Worm (Caenorhabditis elegans): ENCODE measurements around the gene T25B9.5.
A peak's percentile ranks its signal among the peaks of the same experiment; 100 is the strongest.

Gene T25B9.5

ce11 chrIV:10714594-10714993 lies 40.0 kb downstream of the T25B9.5 start:
- TF ChIP-seq cnd-1 (tag; optimal IDR thresholded peaks at IDR 0.05) (no peak), flh-1 (GFP tag; optimal IDR thresholded peaks at IDR 0.05) (no peak), pha-4 (tag; optimal IDR thresholded peaks at IDR 0.05) (peak; percentile 7), nhr-2 (tag; optimal IDR thresholded peaks at IDR 0.05) (peak; percentile 29), ceh-83 (GFP tag; optimal IDR thresholded peaks at IDR 0.05) (no peak), lin-32 (GFP tag; optimal IDR thresholded peaks at IDR 0.05) (no peak)

ce11 chrIV:10711729-10712128 lies 42.9 kb downstream of the T25B9.5 start, which contains the start of gene glb-21:
glb-21 (minus strand) TSS chrIV:10711794.
- TF ChIP-seq nhr-28 (tag; optimal IDR thresholded peaks at IDR 0.05), result no peak
- TF ChIP-seq cnd-1 (tag; optimal IDR thresholded peaks at IDR 0.05), result no peak
- TF ChIP-seq unc-39 (tag; optimal IDR thresholded peaks at IDR 0.05), result no peak
- no peak for TF ChIP-seq mep-1 (tag; optimal IDR thresholded peaks at IDR 0.05)
- no peak for TF ChIP-seq M03D4.4 (tag; optimal IDR thresholded peaks at IDR 0.05)
- TF ChIP-seq zip-8 (tag; optimal IDR thresholded peaks at IDR 0.05), result no peak
- TF ChIP-seq lin-32 (GFP tag; optimal IDR thresholded peaks at IDR 0.05), result no peak
- TF ChIP-seq unc-120 (tag; optimal IDR thresholded peaks at IDR 0.05; ENCODE audit: poor library complexity, severe bottlenecking), result no peak
- TF ChIP-seq mab-5 (tag; optimal IDR thresholded peaks at IDR 0.05), result no peak
- no peak for TF ChIP-seq ham-2 (GFP tag; optimal IDR thresholded peaks at IDR 0.05)
- TF ChIP-seq elt-1 (tag; optimal IDR thresholded peaks at IDR 0.05; ENCODE audit: borderline replicate concordance, insufficient read depth), result no peak
- no peak for TF ChIP-seq ceh-43 (GFP tag; optimal IDR thresholded peaks at IDR 0.05)
- TF ChIP-seq snpc-4 (tag; optimal IDR thresholded peaks at IDR 0.05), result no peak
- no peak for TF ChIP-seq bed-3 (GFP tag; optimal IDR thresholded peaks at IDR 0.05)
- TF ChIP-seq hlh-1 (tag; optimal IDR thresholded peaks at IDR 0.05), result no peak
- TF ChIP-seq nhr-2 (tag; optimal IDR thresholded peaks at IDR 0.05), result no peak
- no peak for TF ChIP-seq sptf-1 (tag; optimal IDR thresholded peaks at IDR 0.05)
- no peak for TF ChIP-seq ztf-11 (tag; optimal IDR thresholded peaks at IDR 0.05)
- TF ChIP-seq mls-2 (tag; optimal IDR thresholded peaks at IDR 0.05), result no peak

DNA sequence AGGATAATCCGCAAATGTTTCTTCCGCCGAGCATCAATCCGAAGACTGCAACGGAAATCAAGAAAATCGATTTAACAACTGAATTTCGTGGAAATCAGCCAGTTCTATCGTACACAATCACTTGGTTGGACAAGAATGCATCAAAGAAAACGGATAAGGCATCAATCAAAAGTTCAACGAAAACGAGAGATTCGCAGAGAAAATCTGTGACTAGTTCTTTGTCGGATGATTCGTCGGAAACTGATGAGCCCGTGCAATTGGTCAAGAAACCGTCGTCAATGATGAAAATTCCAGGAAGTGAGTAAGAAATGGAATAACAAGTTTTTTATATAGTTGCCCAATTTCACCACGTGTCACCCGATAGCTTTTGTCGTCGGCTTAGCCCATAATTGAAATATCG lies 48.5 kb downstream of the T25B9.5 start, which contains the start of gene R102.6:
TSS of gene R102.6 (minus strand) at position 101 of the 400 bp plus-strand sequence.
- TF ChIP-seq lin-13 (tag; optimal IDR thresholded peaks at IDR 0.05), result no peak
- no peak for TF ChIP-seq nhr-76 (tag; optimal IDR thresholded peaks at IDR 0.05)
- no peak for TF ChIP-seq ceh-43 (GFP tag; optimal IDR thresholded peaks at IDR 0.05)
- TF ChIP-seq nhr-28 (tag; optimal IDR thresholded peaks at IDR 0.05), result no peak
- no peak for TF ChIP-seq unc-62 (GFP tag; optimal IDR thresholded peaks at IDR 0.05)
- TF ChIP-seq mls-2 (tag; optimal IDR thresholded peaks at IDR 0.05), result no peak
- no peak for TF ChIP-seq unc-39 (tag; optimal IDR thresholded peaks at IDR 0.05)

DNA sequence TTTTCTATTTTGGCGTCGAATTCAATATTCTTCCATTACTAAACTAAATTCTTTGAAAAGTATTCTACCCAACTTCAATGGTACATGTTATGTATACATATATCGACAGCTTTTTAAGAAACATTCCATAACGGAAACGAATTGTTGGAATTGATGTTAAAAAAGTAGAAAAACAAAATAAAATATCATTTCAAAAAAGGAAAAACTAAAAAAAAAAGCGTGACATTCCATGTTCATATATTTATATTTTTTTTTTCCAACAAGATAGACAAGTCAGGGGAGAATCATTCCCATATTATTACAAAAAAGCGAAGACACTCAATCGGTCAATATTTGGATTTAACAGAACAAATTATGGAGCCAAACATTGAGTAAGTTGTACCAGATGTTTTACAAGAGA lies 49.4 kb downstream of the T25B9.5 start, which contains the start of gene R102.10:
TSS of gene R102.10 (plus strand) at position 301 of the 400 bp plus-strand sequence.
- TF ChIP-seq mep-1 (tag; optimal IDR thresholded peaks at IDR 0.05), result no peak
- no peak for TF ChIP-seq unc-120 (tag; optimal IDR thresholded peaks at IDR 0.05; ENCODE audit: poor library complexity, severe bottlenecking)
- TF ChIP-seq ceh-43 (GFP tag; optimal IDR thresholded peaks at IDR 0.05), result no peak
